Worm (Caenorhabditis elegans) whole organism, L3 larva: ENCODE data around the gene egas-3.

Source experiments
- R02D3.7 ChIP-seq: fragments of 150-350 bp; optimal IDR thresholded peaks from 2 replicates; lab custom pipeline; 2014; ENCODE audit warnings: missing biosample characterization, missing genetic modification characterization
- ama-1 ChIP-seq: fragments of 150-350 bp; optimal IDR thresholded peaks from 2 replicates; lab custom pipeline; 2018
- ceh-16 ChIP-seq: sonication (generic microtip); optimal IDR thresholded peaks from 2 replicates; lab custom pipeline; 2017; ENCODE audit warnings: missing biosample characterization, missing genetic modification characterization
- ceh-28 ChIP-seq: fragments of 150-350 bp; optimal IDR thresholded peaks from 2 replicates; lab custom pipeline; 2014; ENCODE audit warnings: missing biosample characterization, missing genetic modification reagents, missing genetic modification characterization
- egl-5 ChIP-seq: fragments of 150-350 bp; optimal IDR thresholded peaks from 2 replicates; lab custom pipeline; 2017; ENCODE audit warnings: missing biosample characterization, missing genetic modification reagents, missing genetic modification characterization, inconsistent platforms
- elt-3 ChIP-seq, 3 experiments: fragments of 150-350 bp in 1 of 3; sonication (generic microtip) in 2 of 3; optimal IDR thresholded peaks; 2 replicates in 2 of 3; 4 replicates in 1 of 3; lab custom pipeline; 2014 to 2017; ENCODE audit warnings: missing biosample characterization in 3 of 3, missing genetic modification characterization in 3 of 3
- eor-1 ChIP-seq, 2 experiments: fragments of 150-350 bp; optimal IDR thresholded peaks; 2 replicates each; lab custom pipeline; 2014 to 2018; ENCODE audit warnings: missing biosample characterization in 2 of 2, missing genetic modification characterization in 2 of 2
- fkh-10 ChIP-seq: sonication (generic microtip); optimal IDR thresholded peaks from 2 replicates; lab custom pipeline; 2017; ENCODE audit warnings: missing biosample characterization, missing genetic modification reagents, missing genetic modification characterization
- fkh-2 ChIP-seq: fragments of 150-350 bp; optimal IDR thresholded peaks from 2 replicates; lab custom pipeline; 2014; ENCODE audit warnings: missing biosample characterization, missing genetic modification reagents, missing genetic modification characterization
- jun-1 ChIP-seq: fragments of 150-350 bp; optimal IDR thresholded peaks from 2 replicates; lab custom pipeline; 2014; ENCODE audit warnings: missing biosample characterization, missing genetic modification reagents, missing genetic modification characterization
- lin-15B ChIP-seq: fragments of 150-350 bp; optimal IDR thresholded peaks from 2 replicates; lab custom pipeline; 2014; ENCODE audit warnings: missing biosample characterization, missing genetic modification characterization
- lin-39 ChIP-seq: fragments of 150-350 bp; optimal IDR thresholded peaks from 2 replicates; lab custom pipeline; 2018; ENCODE audit warnings: missing biosample characterization, missing genetic modification reagents, missing genetic modification characterization
- lsy-12 ChIP-seq: sonication (generic microtip); optimal IDR thresholded peaks from 2 replicates; lab custom pipeline; 2016; ENCODE audit warnings: mild to moderate bottlenecking, missing genetic modification characterization, missing compliant biosample characterization
- mdl-1 ChIP-seq: fragments of 150-350 bp; optimal IDR thresholded peaks from 2 replicates; lab custom pipeline; 2014; ENCODE audit warnings: missing biosample characterization, missing genetic modification characterization
- mml-1 ChIP-seq: fragments of 150-350 bp; sonication (generic microtip); optimal IDR thresholded peaks from 3 replicates; lab custom pipeline; 2014; ENCODE audit warnings: missing biosample characterization, missing genetic modification characterization
- nfya-1 ChIP-seq: sonication (generic microtip); optimal IDR thresholded peaks from 2 replicates; lab custom pipeline; 2017; ENCODE audit warnings: missing genetic modification characterization, mild to moderate bottlenecking, missing compliant biosample characterization, antibody characterized with exemption, moderate library complexity; ENCODE audit not compliant: insufficient read depth
- nhr-23 ChIP-seq: fragments of 150-350 bp; optimal IDR thresholded peaks from 2 replicates; lab custom pipeline; 2014; ENCODE audit warnings: missing biosample characterization, missing genetic modification reagents, missing genetic modification characterization
- nhr-25 ChIP-seq: sonication (generic microtip); optimal IDR thresholded peaks from 2 replicates; lab custom pipeline; 2017; ENCODE audit warnings: missing biosample characterization, missing genetic modification characterization
- nhr-28 ChIP-seq: fragments of 150-350 bp; optimal IDR thresholded peaks from 2 replicates; lab custom pipeline; 2014; ENCODE audit warnings: missing biosample characterization, missing genetic modification characterization
- nhr-43 ChIP-seq: sonication (generic microtip); optimal IDR thresholded peaks from 2 replicates; lab custom pipeline; 2016; ENCODE audit warnings: mild to moderate bottlenecking, missing genetic modification characterization, missing compliant biosample characterization; ENCODE audit not compliant: poor library complexity, severe bottlenecking
- nhr-67 ChIP-seq: fragments of 150-350 bp; optimal IDR thresholded peaks from 2 replicates; lab custom pipeline; 2014; ENCODE audit warnings: missing biosample characterization, missing genetic modification characterization
- nhr-76 ChIP-seq: fragments of 150-350 bp; sonication (generic microtip); optimal IDR thresholded peaks from 5 replicates; lab custom pipeline; 2014; ENCODE audit warnings: missing biosample characterization, missing genetic modification characterization
- sea-2 ChIP-seq: fragments of 150-350 bp; sonication (generic microtip); optimal IDR thresholded peaks from 4 replicates; lab custom pipeline; 2014; ENCODE audit warnings: missing biosample characterization, missing genetic modification reagents, missing genetic modification characterization
- snpc-4 ChIP-seq: fragments of 150-350 bp; optimal IDR thresholded peaks from 2 replicates; lab custom pipeline; 2014; ENCODE audit warnings: missing biosample characterization, missing genetic modification characterization
- tbx-2 ChIP-seq: sonication (generic microtip); optimal IDR thresholded peaks from 2 replicates; lab custom pipeline; 2016; ENCODE audit warnings: mild to moderate bottlenecking, missing genetic modification characterization, missing compliant biosample characterization
- unc-39 ChIP-seq: sonication (generic microtip); optimal IDR thresholded peaks from 4 replicates; lab custom pipeline; 2017; ENCODE audit warnings: missing biosample characterization, missing genetic modification characterization
- unc-62 ChIP-seq: fragments of 150-350 bp; sonication (generic microtip); optimal IDR thresholded peaks from 4 replicates; lab custom pipeline; 2014; ENCODE audit warnings: missing biosample characterization, missing genetic modification reagents, missing genetic modification characterization
- zag-1 ChIP-seq: fragments of 150-350 bp; optimal IDR thresholded peaks from 2 replicates; lab custom pipeline; 2014; ENCODE audit warnings: missing biosample characterization, missing genetic modification characterization
- ztf-11 ChIP-seq: fragments of 150-350 bp; optimal IDR thresholded peaks from 2 replicates; lab custom pipeline; 2014; ENCODE audit warnings: missing biosample characterization, missing genetic modification characterization
- ztf-4 ChIP-seq: fragments of 150-350 bp; optimal IDR thresholded peaks from 2 replicates; lab custom pipeline; 2014; ENCODE audit warnings: missing biosample characterization, missing genetic modification characterization

Gene egas-3

DNA sequence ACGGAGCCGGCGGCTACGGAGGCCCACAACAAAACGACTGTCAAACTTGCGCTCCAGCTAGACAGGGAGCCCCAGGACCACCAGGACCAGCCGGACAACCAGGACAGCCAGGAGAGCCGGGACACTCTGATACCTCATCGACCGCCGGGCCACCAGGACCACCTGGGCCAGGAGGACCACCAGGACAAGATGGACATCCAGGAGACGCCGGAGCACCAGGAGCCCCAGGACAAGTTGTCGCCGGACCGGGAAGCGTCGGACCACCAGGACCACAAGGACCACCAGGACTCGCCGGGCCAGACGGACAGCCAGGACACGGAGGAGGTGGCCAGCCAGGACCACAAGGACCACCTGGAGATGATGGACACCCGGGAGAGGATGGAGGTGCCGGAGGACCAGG, 2.9 kb upstream of the egas-3 start:
- TF ChIP-seq fkh-10 (no peak), snpc-4 (tag; lab: Kevin White, UChicago) (no peak), ztf-11 (tag; lab: Kevin White, UChicago) (no peak), mml-1 (no peak), lsy-12 (tag; lab: Kevin White, UChicago) (no peak), ztf-4 (tag; lab: Kevin White, UChicago) (no peak), egl-5 (no peak), unc-39 (no peak), R02D3.7 (tag; lab: Kevin White, UChicago) (no peak), nhr-28 (no peak), nhr-67 (tag; lab: Kevin White, UChicago) (no peak), mdl-1 (no peak), lin-39 (no peak), nhr-76 (tag; lab: Kevin White, UChicago) (no peak), ama-1 (lab: Kevin White, UChicago) (no peak), fkh-2 (no peak)
- TF ChIP-seq, all 47 proteins: peak for 0

DNA sequence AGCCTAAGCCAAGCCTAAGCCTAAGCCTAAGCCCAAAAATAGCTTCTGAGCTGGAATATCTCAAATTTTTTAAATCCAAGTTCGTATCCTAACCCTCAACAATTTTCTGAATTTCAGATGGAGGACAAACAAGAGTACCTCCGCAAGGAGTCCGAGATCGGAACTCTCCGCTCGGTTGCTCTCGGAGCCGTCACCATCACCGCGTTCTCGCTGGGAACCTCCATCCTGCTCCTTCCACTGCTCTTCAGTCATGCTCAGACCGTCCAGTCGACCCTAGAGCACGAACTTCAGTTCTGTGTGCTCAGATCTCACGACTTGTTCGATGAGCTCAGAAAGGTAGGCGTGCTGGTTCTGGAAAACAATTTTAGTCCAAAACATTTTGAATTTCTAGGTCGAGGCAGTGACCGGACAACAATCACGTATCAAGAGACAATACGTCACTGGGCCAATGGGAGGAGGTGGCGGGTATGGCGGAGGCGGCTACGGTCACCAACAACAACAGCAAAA, 2.3 kb upstream of the egas-3 start, which contains the start of gene col-42:
TSS of gene col-42 (plus strand) at position 118 of the 507 bp plus-strand sequence.
- TF ChIP-seq ama-1 (lab: Kevin White, UChicago) (peak; percentile 64), nhr-23 (tag; lab: Kevin White, UChicago) (peak; percentile 5), nhr-67 (tag; lab: Kevin White, UChicago) (no peak), unc-62 (GFP tag; lab: Kevin White, UChicago) (no peak), tbx-2 (tag; lab: Kevin White, UChicago) (no peak)
- TF ChIP-seq, all 47 proteins: peak for 2

DNA sequence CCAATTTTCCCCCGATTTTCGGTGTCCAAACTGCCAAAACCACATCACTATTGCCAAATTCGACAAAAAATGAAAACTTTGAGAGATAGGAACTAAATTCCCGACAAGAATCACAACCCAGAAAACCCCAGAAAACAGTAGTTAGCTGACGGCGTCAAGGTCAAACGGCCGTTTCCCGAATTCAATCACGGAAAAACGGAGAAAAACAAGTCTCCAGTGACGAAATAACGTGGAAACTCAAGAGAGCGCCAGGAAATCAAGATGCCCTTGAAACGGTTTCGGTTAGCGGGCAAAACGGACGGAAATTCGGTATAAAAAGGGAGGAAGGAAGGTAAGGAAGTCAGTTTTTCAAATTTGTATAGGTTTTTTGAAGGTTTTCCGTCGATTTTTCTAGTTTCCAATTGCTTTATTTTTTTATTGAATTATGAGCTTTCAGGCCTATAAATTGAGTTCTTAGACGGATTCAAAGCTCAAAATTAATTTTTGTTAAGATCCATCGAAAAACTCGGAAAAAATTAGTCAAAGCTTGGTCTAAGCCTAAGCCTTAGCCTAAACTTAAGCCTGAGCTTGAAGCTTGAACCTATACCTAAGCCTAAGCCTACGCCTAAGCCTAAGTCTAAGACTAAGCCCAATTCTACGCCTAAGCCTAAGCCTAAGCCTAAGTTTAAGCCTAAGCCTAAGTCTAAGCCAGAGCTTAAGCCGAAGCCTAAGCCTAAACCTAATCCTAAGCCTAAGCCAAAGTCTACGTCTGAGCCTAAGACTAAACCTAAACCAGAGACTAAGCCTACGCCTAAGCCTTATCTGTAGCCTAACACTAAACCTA, 1.6 kb upstream of the egas-3 start:
- TF ChIP-seq nhr-43 (tag; lab: Kevin White, UChicago) (no peak), ceh-16 (tag; lab: Kevin White, UChicago) (no peak), nhr-23 (tag; lab: Kevin White, UChicago) (peak; percentile 49), zag-1 (no peak), nhr-76 (tag; lab: Kevin White, UChicago) (no peak), lin-15B (tag; lab: Kevin White, UChicago) (peak; percentile 6), elt-3 (tag; optimal IDR thresholded peaks at IDR 0.05; lab: Kevin White, UChicago) (peak in 1 of 3 experiments; percentile 29), fkh-10 (no peak), nhr-25 (tag; lab: Kevin White, UChicago) (peak; percentile 9), nhr-67 (tag; lab: Kevin White, UChicago) (no peak), jun-1 (peak; percentile 22), sea-2 (GFP tag; lab: Kevin White, UChicago) (no peak)

DNA sequence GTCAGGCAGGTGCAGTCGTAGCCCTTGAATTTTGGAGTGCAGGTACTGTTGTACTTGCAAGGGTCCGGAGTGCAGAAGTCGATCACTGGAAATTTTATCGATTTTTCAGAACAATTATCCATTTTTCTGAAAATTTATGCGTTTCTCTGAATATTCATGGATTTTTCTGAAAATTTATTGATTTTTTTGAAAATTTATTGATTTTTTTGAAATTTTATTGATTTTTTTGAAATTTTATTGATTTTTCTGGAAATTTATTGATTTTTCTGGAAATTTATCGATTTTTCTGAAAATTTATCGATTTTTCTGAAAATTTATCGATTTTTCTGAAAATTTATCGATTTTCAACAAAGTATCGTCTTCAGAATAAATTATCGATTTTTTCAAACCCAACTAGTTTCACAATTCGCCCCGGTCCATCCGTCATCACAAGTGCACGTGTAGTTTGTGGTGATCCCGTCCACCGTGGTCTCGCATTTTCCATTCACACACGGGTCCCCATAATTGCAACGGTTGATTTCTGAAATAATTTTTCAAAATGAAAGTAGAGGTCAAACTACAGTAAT, 4.1 kb downstream of the egas-3 start:
- TF ChIP-seq zag-1 (no peak), ceh-28 (tag; lab: Kevin White, UChicago) (peak; percentile 91)

DNA sequence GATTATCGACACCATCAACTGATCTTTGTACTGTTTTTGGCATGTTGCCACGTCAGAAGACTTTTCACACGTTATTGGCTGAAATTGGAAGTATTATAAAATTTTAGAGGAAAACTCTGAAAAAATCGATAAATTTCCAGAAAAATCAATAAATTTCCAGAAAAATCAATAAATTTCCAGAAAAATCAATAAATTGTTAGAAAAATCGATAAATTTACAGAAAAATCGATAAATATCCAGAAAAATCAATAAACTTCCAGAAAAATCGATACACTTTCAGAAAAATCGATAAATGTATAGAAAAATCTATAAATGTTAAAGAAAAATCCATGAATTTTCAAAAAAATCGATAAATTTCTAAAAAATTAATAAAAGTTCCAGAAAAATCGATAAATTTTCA, 7.2 kb downstream of the egas-3 start:
- TF ChIP-seq ceh-28 (tag; lab: Kevin White, UChicago) (peak; percentile 93), nhr-25 (tag; lab: Kevin White, UChicago) (no peak)

DNA sequence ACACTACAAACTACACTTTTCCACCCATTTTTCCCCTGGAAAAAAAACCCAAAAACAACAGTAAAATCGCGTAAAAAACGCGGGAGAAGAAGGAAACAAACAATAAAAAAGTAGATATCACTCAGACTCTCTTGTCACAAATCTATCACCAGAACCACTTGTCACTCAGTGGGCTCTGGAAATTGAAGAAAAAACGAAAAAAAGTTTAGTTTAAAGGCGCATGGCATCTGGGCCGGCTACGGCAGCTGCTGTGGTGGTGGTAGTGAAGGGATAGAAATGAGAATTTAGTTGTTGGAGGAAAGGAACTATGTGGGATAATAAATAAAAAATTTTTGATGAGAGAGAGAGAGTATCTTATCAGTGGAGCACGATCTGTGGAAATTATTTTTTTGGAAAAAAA, 8.7 kb downstream of the egas-3 start:
- TF ChIP-seq snpc-4 (tag; lab: Kevin White, UChicago) (no peak), eor-1 (tag; optimal IDR thresholded peaks at IDR 0.05; lab: Kevin White, UChicago) (no peak), nfya-1 (tag; lab: Kevin White, UChicago) (peak; percentile 3)
